Fruit fly (Drosophila melanogaster) whole organism, prepupa: Measurements from ENCODE around the gene CG11686.

Source experiments
- CG3032 ChIP-seq: fragments of 200-800 bp; optimal IDR thresholded peaks from 2 replicates; lab custom pipeline; 2019; ENCODE audit warnings: missing biosample characterization, mild to moderate bottlenecking, missing genetic modification characterization, moderate library complexity
- CG6276 ChIP-seq: fragments of 200-800 bp; sonication (Bioruptor generic); optimal IDR thresholded peaks from 2 replicates; lab custom pipeline; 2017; ENCODE audit warnings: missing biosample characterization, mild to moderate bottlenecking, missing genetic modification characterization
- CG8632 ChIP-seq: fragments of 200-800 bp; sonication (Bioruptor generic); optimal IDR thresholded peaks from 3 replicates; lab custom pipeline; 2016; ENCODE audit warnings: missing biosample characterization, missing genetic modification characterization
- Lpt ChIP-seq: fragments of 200-800 bp; sonication (Bioruptor generic); optimal IDR thresholded peaks from 3 replicates; lab custom pipeline; 2016; ENCODE audit warnings: missing biosample characterization, missing genetic modification characterization
- dsx ChIP-seq: fragments of 200-800 bp; optimal IDR thresholded peaks from 3 replicates; lab custom pipeline; 2019; ENCODE audit warnings: missing biosample characterization, mild to moderate bottlenecking, missing genetic modification characterization, moderate library complexity; ENCODE audit not compliant: poor library complexity, severe bottlenecking
- eg ChIP-seq: fragments of 200-800 bp; sonication (Bioruptor generic); IDR thresholded peaks from 3 replicates; pipeline ENCODE4 v1.3.6; 2022; ENCODE audit warnings: missing biosample characterization, missing genetic modification characterization

dm6 chr3R:13264061-13264661, 4.0 kb downstream of the CG11686 start, which contains the start of gene Ravus:
- TF ChIP-seq eg (GFP tag; lab: Robert Waterston, UW) (peak; percentile 30; the same call in 1 of the 3 replicates), Lpt (GFP tag; lab: Kevin White, UChicago) (no peak), CG6276 (GFP tag; lab: Kevin White, UChicago) (no peak), CG3032 (tag; lab: Kevin White, UChicago) (peak; percentile 63), CG8632 (GFP tag; lab: Kevin White, UChicago) (no peak), dsx (GFP tag; lab: Kevin White, UChicago) (no peak)
